Worm (Caenorhabditis elegans) whole organism, late embryonic: ENCODE measurements around the gene gst-12.

Experiments
- C08G9.2 ChIP-seq: sonication (generic microtip); optimal IDR thresholded peaks from 2 replicates; lab custom pipeline; 2016; ENCODE audit warnings: mild to moderate bottlenecking, missing genetic modification characterization, moderate library complexity, missing compliant biosample characterization
- F13H6.1 ChIP-seq: sonication (generic microtip); optimal IDR thresholded peaks from 2 replicates; lab custom pipeline; 2016; ENCODE audit warnings: missing genetic modification characterization, missing compliant biosample characterization
- T23F11.4 ChIP-seq: fragments of 200-800 bp; sonication (Bioruptor generic); optimal IDR thresholded peaks from 2 replicates; lab custom pipeline; 2018; ENCODE audit warnings: mild to moderate bottlenecking, missing genetic modification characterization, missing compliant biosample characterization
- ama-1 ChIP-seq: fragments of 150-350 bp; optimal IDR thresholded peaks from 2 replicates; lab custom pipeline; 2014
- ceh-24 ChIP-seq: sonication (generic microtip); optimal IDR thresholded peaks from 2 replicates; lab custom pipeline; 2016; ENCODE audit warnings: mild to moderate bottlenecking, missing genetic modification characterization, missing compliant biosample characterization
- ceh-30 ChIP-seq: fragments of 150-350 bp; optimal IDR thresholded peaks from 2 replicates; lab custom pipeline; 2014; ENCODE audit warnings: missing biosample characterization, missing genetic modification characterization
- ceh-31 ChIP-seq: sonication (generic microtip); optimal IDR thresholded peaks from 2 replicates; lab custom pipeline; 2016; ENCODE audit warnings: missing genetic modification characterization, missing compliant biosample characterization
- ceh-48 ChIP-seq: sonication (generic microtip); optimal IDR thresholded peaks from 2 replicates; lab custom pipeline; 2016; ENCODE audit warnings: missing genetic modification characterization, inconsistent platforms, missing compliant biosample characterization
- ceh-9 ChIP-seq: sonication (generic microtip); optimal IDR thresholded peaks from 2 replicates; lab custom pipeline; 2016; ENCODE audit warnings: mild to moderate bottlenecking, missing genetic modification characterization, inconsistent platforms, missing compliant biosample characterization
- che-1 ChIP-seq: sonication (generic microtip); optimal IDR thresholded peaks from 2 replicates; lab custom pipeline; 2016; ENCODE audit warnings: mild to moderate bottlenecking, missing genetic modification characterization, missing compliant biosample characterization
- dmd-4 ChIP-seq: sonication (generic microtip); optimal IDR thresholded peaks from 2 replicates; lab custom pipeline; 2016; ENCODE audit warnings: borderline replicate concordance, missing genetic modification characterization, missing compliant biosample characterization
- dve-1 ChIP-seq: sonication (generic microtip); optimal IDR thresholded peaks from 2 replicates; lab custom pipeline; 2017; ENCODE audit warnings: antibody characterized with exemption, mild to moderate bottlenecking, missing genetic modification characterization, missing compliant biosample characterization
- elt-2 ChIP-seq: sonication (generic microtip); optimal IDR thresholded peaks from 2 replicates; lab custom pipeline; 2016; ENCODE audit warnings: missing genetic modification reagents, missing genetic modification characterization, missing compliant biosample characterization
- elt-4 ChIP-seq: sonication (generic microtip); optimal IDR thresholded peaks from 2 replicates; lab custom pipeline; 2016; ENCODE audit warnings: missing genetic modification characterization, missing compliant biosample characterization
- eyg-1 ChIP-seq: sonication (generic microtip); optimal IDR thresholded peaks from 2 replicates; lab custom pipeline; 2016; ENCODE audit warnings: missing genotype, missing genetic modification characterization, missing compliant biosample characterization
- fax-1 ChIP-seq: sonication (generic microtip); optimal IDR thresholded peaks from 2 replicates; lab custom pipeline; 2016; ENCODE audit warnings: missing genotype, missing genetic modification characterization, missing compliant biosample characterization
- fkh-10 ChIP-seq: fragments of 150-350 bp; optimal IDR thresholded peaks from 2 replicates; lab custom pipeline; 2014; ENCODE audit warnings: missing biosample characterization, missing genetic modification reagents, missing genetic modification characterization
- gmeb-2 ChIP-seq: sonication (generic microtip); optimal IDR thresholded peaks from 2 replicates; lab custom pipeline; 2016; ENCODE audit warnings: missing genetic modification characterization, inconsistent platforms, missing compliant biosample characterization
- hlh-30 ChIP-seq: sonication (generic microtip); optimal IDR thresholded peaks from 2 replicates; lab custom pipeline; 2017; ENCODE audit warnings: antibody characterized with exemption, missing genetic modification characterization, missing compliant biosample characterization; ENCODE audit not compliant: insufficient read depth
- hlh-8 ChIP-seq: sonication (generic microtip); optimal IDR thresholded peaks from 2 replicates; lab custom pipeline; 2016; ENCODE audit warnings: missing genotype, missing genetic modification characterization, missing compliant biosample characterization
- lim-6 ChIP-seq: sonication (generic microtip); optimal IDR thresholded peaks from 2 replicates; lab custom pipeline; 2016; ENCODE audit warnings: missing genetic modification characterization, missing compliant biosample characterization
- lin-11 ChIP-seq: fragments of 200-800 bp; sonication (Bioruptor generic); optimal IDR thresholded peaks from 2 replicates; lab custom pipeline; 2018; ENCODE audit warnings: mild to moderate bottlenecking, missing genetic modification characterization, missing compliant biosample characterization
- nhr-232 ChIP-seq: sonication (generic microtip); optimal IDR thresholded peaks from 2 replicates; lab custom pipeline; 2016; ENCODE audit warnings: missing genetic modification characterization, missing compliant biosample characterization
- npax-4 ChIP-seq: sonication (generic microtip); optimal IDR thresholded peaks from 2 replicates; lab custom pipeline; 2016; ENCODE audit warnings: missing genetic modification characterization, missing compliant biosample characterization
- pat-9 ChIP-seq: fragments of 200-800 bp; sonication (Bioruptor generic); optimal IDR thresholded peaks from 2 replicates; lab custom pipeline; 2018; ENCODE audit warnings: mild to moderate bottlenecking, missing genetic modification characterization, moderate library complexity, missing compliant biosample characterization
- pax-1 ChIP-seq: fragments of 150-350 bp; optimal IDR thresholded peaks from 2 replicates; lab custom pipeline; 2014; ENCODE audit warnings: missing biosample characterization, missing genetic modification characterization
- pros-1 ChIP-seq: fragments of 150-350 bp; optimal IDR thresholded peaks from 2 replicates; lab custom pipeline; 2014; ENCODE audit warnings: missing biosample characterization, missing genetic modification reagents, missing genetic modification characterization
- ref-2 ChIP-seq: sonication (generic microtip); optimal IDR thresholded peaks from 2 replicates; lab custom pipeline; 2016; ENCODE audit warnings: missing genetic modification characterization, missing compliant biosample characterization
- sox-4 ChIP-seq: sonication (generic microtip); optimal IDR thresholded peaks from 2 replicates; lab custom pipeline; 2017; ENCODE audit warnings: mild to moderate bottlenecking, missing genetic modification characterization, inconsistent platforms, missing compliant biosample characterization
- tbx-7 ChIP-seq: sonication (generic microtip); optimal IDR thresholded peaks from 2 replicates; lab custom pipeline; 2016; ENCODE audit warnings: missing genotype, missing genetic modification characterization, missing compliant biosample characterization
- ttx-3 ChIP-seq: sonication (generic microtip); optimal IDR thresholded peaks from 2 replicates; lab custom pipeline; 2016; ENCODE audit warnings: missing genetic modification reagents, missing genetic modification characterization, missing compliant biosample characterization
- unc-42 ChIP-seq: sonication (generic microtip); optimal IDR thresholded peaks from 2 replicates; lab custom pipeline; 2016; ENCODE audit warnings: missing genotype, missing genetic modification characterization, missing compliant biosample characterization
- unc-55 ChIP-seq: sonication (generic microtip); optimal IDR thresholded peaks from 2 replicates; lab custom pipeline; 2017; ENCODE audit warnings: missing biosample characterization, missing genetic modification reagents, missing genetic modification characterization
- unc-86 ChIP-seq: sonication (generic microtip); optimal IDR thresholded peaks from 2 replicates; lab custom pipeline; 2016; ENCODE audit warnings: missing genetic modification characterization, missing compliant biosample characterization
- zip-5 ChIP-seq: sonication (generic microtip); optimal IDR thresholded peaks from 2 replicates; lab custom pipeline; 2016; ENCODE audit warnings: missing genetic modification characterization, missing compliant biosample characterization
- ztf-16 ChIP-seq: sonication (generic microtip); optimal IDR thresholded peaks from 2 replicates; lab custom pipeline; 2017; ENCODE audit warnings: missing genetic modification characterization, missing compliant biosample characterization

The gst-12 gene

DNA sequence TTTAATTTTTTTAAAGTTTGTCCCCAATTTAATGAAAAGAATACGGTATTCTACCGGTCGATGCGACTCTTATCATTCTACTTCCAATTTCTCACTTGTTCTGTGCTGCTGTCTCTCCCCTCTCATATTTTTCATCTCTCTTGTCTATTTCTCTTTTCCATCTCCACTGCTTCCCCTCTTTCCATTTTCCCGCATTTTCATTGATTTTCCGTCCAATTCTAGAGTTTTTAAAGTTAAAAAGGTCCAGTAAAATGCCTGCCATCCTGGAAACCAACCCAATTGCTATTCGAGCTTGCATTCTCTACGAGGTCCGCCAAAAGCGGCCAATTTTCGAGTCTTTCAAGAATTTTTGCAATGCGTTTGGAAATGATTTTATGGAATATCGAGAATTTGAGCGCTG lies 23.4 kb upstream of the gst-12 start, which contains the start of gene fbxa-167:
Gene fbxa-167, plus strand, starts transcription at position 179 of the 400 bp plus-strand sequence.
- no peak for TF ChIP-seq hlh-8 (tag; lab: Kevin White, UChicago)
- no peak for TF ChIP-seq C08G9.2 (tag; lab: Kevin White, UChicago)
- TF ChIP-seq ceh-24 (tag; lab: Kevin White, UChicago): no peak
- TF ChIP-seq dmd-4 (tag; lab: Kevin White, UChicago): no peak
- TF ChIP-seq fax-1 (tag; lab: Kevin White, UChicago): no peak
- no peak for TF ChIP-seq ttx-3
- no peak for TF ChIP-seq lin-11 (tag; lab: Kevin White, UChicago)
- TF ChIP-seq ztf-16 (tag; lab: Kevin White, UChicago): no peak
- no peak for TF ChIP-seq sox-4 (tag; lab: Kevin White, UChicago)
- TF ChIP-seq lim-6 (tag; lab: Kevin White, UChicago): no peak
- TF ChIP-seq ceh-31 (tag; lab: Kevin White, UChicago): peak; percentile 13
- TF ChIP-seq che-1 (tag; lab: Kevin White, UChicago): no peak
- TF ChIP-seq ceh-48 (tag; lab: Kevin White, UChicago): peak; percentile 75
- TF ChIP-seq eyg-1: no peak
- no peak for TF ChIP-seq gmeb-2 (tag; lab: Kevin White, UChicago)
- no peak for TF ChIP-seq ama-1 (lab: Kevin White, UChicago)
- no peak for TF ChIP-seq pat-9 (tag; lab: Kevin White, UChicago)
- peak; percentile 14 for TF ChIP-seq elt-2 (tag; lab: Kevin White, UChicago)
- no peak for TF ChIP-seq tbx-7 (tag; lab: Kevin White, UChicago)

ce11 chrII:13640210-13640609 lies 22.3 kb upstream of the gst-12 start:
- TF ChIP-seq ama-1 (lab: Kevin White, UChicago): no peak
- peak; percentile 12 for TF ChIP-seq hlh-30
- TF ChIP-seq, all 69 proteins: peak for 1

DNA sequence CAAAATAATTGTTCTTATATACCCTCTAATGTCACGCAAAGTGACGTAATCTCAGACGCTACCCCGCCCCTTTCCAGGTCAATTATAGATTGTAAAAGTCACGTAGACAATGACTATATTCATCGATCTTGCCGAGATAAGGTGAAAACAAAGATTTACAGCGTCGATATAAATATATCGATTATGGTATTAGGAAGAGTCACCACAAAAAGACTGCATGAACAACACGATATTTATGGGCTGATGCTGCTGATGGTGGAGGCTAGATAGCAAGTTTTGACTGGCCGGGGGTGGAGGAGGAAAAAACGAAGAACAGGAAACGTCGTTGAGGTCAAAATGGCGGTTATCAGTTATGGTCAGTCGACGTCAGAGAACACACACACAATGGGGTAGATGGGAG lies 20.7 kb upstream of the gst-12 start:
- peak; percentile 71 for TF ChIP-seq elt-2 (tag; lab: Kevin White, UChicago)
- TF ChIP-seq F13H6.1 (tag; lab: Kevin White, UChicago): no peak

DNA sequence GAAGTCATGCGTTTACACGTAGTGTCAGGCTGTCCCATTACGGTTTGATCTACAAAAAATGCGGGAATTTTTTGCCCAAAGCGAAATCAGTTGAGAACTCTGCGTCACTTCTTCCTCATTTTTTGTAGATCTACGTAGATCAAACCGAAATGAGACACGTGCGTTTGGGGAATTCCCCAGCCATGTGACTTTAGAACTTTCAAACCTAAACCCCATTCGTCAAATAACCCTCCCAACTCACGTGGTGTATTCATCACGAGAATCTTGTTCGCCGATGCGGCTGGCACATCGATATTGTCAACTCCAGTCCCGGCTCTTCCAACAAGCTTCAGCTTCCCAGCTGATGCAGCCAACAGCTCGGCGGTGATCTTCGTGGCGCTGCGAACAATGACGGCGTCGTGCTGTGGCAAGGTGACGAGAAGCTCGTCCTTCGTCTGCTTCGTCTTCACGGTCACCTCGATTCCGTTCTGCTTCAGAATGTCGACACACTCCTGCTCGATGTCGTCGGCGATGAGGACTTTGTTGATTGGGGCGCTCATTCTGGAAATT lies 20.2 kb upstream of the gst-12 start, which contains the start of gene phdh-1:
Gene phdh-1, minus strand, starts transcription at position 540 of the 549 bp plus-strand sequence.
- TF ChIP-seq gmeb-2 (tag; lab: Kevin White, UChicago) (no peak), unc-55 (GFP tag; lab: Kevin White, UChicago) (no peak), elt-4 (tag; lab: Kevin White, UChicago) (no peak), C08G9.2 (tag; lab: Kevin White, UChicago) (no peak), ceh-31 (tag; lab: Kevin White, UChicago) (no peak), ref-2 (tag; lab: Kevin White, UChicago) (no peak), che-1 (tag; lab: Kevin White, UChicago) (no peak), dmd-4 (tag; lab: Kevin White, UChicago) (no peak), unc-86 (tag; lab: Kevin White, UChicago) (no peak)

ce11 chrII:13637464-13637863 lies 19.6 kb upstream of the gst-12 start:
- TF ChIP-seq ceh-24 (tag; lab: Kevin White, UChicago) (no peak), pros-1 (tag; lab: Kevin White, UChicago) (no peak), npax-4 (tag; lab: Kevin White, UChicago) (no peak), ceh-30 (tag; lab: Kevin White, UChicago) (no peak), nhr-232 (no peak), tbx-7 (tag; lab: Kevin White, UChicago) (no peak), ttx-3 (no peak), ceh-9 (no peak), fkh-10 (GFP tag; lab: Kevin White, UChicago) (no peak), T23F11.4 (GFP tag; lab: Kevin White, UChicago) (no peak), unc-42 (no peak), lim-6 (tag; lab: Kevin White, UChicago) (no peak), pax-1 (tag; lab: Kevin White, UChicago) (no peak), zip-5 (tag; lab: Kevin White, UChicago) (no peak), dve-1 (tag; lab: Kevin White, UChicago) (no peak), ref-2 (tag; lab: Kevin White, UChicago) (no peak), ztf-16 (tag; lab: Kevin White, UChicago) (no peak)
